Comparison of ENCODE assay signal across 3 fruit fly cellular contexts in the genomic region with DNA sequence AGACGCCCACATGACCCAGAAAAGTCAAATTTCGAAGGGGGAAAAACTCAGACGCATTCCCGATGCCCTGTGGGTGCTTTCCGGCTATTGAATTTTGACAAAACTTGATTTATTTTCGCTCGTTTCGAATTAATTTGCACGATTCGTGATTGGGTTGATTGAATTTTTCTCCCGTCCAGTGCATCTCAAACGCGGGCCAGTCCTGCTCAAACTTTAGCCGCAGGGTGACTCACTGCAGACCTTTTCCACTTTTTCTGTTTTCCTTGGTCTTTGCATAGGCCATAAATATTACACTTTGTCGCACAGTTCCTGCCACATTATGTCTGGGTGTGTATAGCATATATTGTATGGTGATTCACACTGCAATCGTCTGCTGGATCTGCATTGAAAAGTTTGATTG.
TF ChIP-seq lines count a peak whose summit lies in the region.

No protein-coding gene starts in this region.

- no peak for TF ChIP-seq CTCF in whole organism, embryonic (GFP tag; optimal IDR thresholded peaks at IDR 0.05; lab: Kevin White, UChicago)

TF ChIP-seq in whole organism, embryonic, 481 proteins besides CTCF, POLR2A, EP300 and RAD21:
- peak; percentile 97 for TF ChIP-seq CG6654 (GFP tag; optimal IDR thresholded peaks at IDR 0.05; lab: Kevin White, UChicago)
- peak; percentile 90 for TF ChIP-seq cad (GFP tag; optimal IDR thresholded peaks at IDR 0.05; lab: Kevin White, UChicago)
- TF ChIP-seq CG2199 (GFP tag; IDR thresholded peaks at IDR 0.05; lab: Robert Waterston, UW), result 0 out of 3 replicates have a peak, but pooled peaks have one; percentile 31
- 0 out of 3 replicates have a peak, but pooled peaks have one; percentile 7 for TF ChIP-seq knrl (GFP tag; IDR thresholded peaks at IDR 0.05; lab: Robert Waterston, UW; ENCODE audit: partially characterized antibody)
- TF ChIP-seq sens (GFP tag; lab: Kevin White, UChicago), result peak; percentile 14
- no peak for TF ChIP-seq Dip2 (GFP tag; IDR thresholded peaks at IDR 0.05; lab: Robert Waterston, UW)
- TF ChIP-seq Gug (GFP tag; IDR thresholded peaks at IDR 0.05; lab: Robert Waterston, UW), result no peak
- 0 out of 4 replicates have a peak, but pooled peaks have one; percentile 7 for TF ChIP-seq chinmo (GFP tag; IDR thresholded peaks at IDR 0.05; lab: Robert Waterston, UW; ENCODE audit: partially characterized antibody)
- TF ChIP-seq CG17568 (GFP tag; optimal IDR thresholded peaks at IDR 0.05; lab: Kevin White, UChicago), result peak; percentile 92
- TF ChIP-seq kay (GFP tag; optimal IDR thresholded peaks at IDR 0.05; lab: Kevin White, UChicago), result peak; percentile 45
- peak; percentile 30 for TF ChIP-seq Med (GFP tag; lab: Kevin White, UChicago)

TF ChIP-seq in whole organism, prepupa, 60 proteins besides CTCF, POLR2A, EP300 and RAD21:
- TF ChIP-seq spab (GFP tag; optimal IDR thresholded peaks at IDR 0.05; lab: Kevin White, UChicago) (no peak), svp (GFP tag; lab: Kevin White, UChicago) (peak; percentile 40), CG7368 (GFP tag; optimal IDR thresholded peaks at IDR 0.05; lab: Kevin White, UChicago) (no peak), CG1621 (tag; optimal IDR thresholded peaks at IDR 0.05; lab: Kevin White, UChicago) (no peak)

TF ChIP-seq in whole organism, pupa, 21 proteins besides CTCF, POLR2A, EP300 and RAD21:
- TF ChIP-seq fd96Ca (GFP tag; IDR thresholded peaks at IDR 0.05; lab: Robert Waterston, UW), result 0 out of 3 replicates have a peak, but pooled peaks have one; percentile 22
- TF ChIP-seq CG17806 (tag; optimal IDR thresholded peaks at IDR 0.05; lab: Kevin White, UChicago), result no peak
